Worm (Caenorhabditis elegans): ENCODE results near the gene ZK945.7.
A peak's percentile ranks its signal among the peaks of the same experiment; 100 is the strongest.

The ZK945.7 gene

DNA sequence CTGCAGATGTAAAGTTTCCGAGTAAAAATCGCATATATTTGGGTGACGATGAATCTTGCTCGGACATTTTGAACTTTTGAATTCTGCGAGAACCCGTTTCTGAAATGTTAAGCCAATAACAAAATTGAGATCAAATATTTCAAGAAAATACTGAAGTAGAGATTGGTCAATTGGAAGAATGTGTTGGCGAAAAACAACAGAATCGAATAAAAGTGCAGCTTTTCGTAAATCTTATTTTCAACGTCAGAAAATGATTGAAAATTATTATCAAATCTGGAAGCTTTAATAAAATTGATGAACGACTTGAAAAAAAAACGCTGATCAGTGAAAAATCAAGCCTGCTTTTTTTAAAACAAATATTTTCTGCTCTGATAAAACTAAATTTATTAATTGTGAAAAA, 19.1 kb upstream of the ZK945.7 start, which contains the start of gene F27E5.8:
TSS of gene F27E5.8 (minus strand) at position 101 of the 400 bp plus-strand sequence.
- TF ChIP-seq hlh-30 (tag; optimal IDR thresholded peaks at IDR 0.05; ENCODE audit: insufficient read depth) = no peak
- no peak for TF ChIP-seq dmd-9 (GFP tag; IDR thresholded peaks at IDR 0.05)
- no peak for TF ChIP-seq lsy-2 (tag; optimal IDR thresholded peaks at IDR 0.05)
- no peak for TF ChIP-seq nhr-41 (GFP tag; IDR thresholded peaks at IDR 0.05)
- TF ChIP-seq jun-1 (tag; optimal IDR thresholded peaks at IDR 0.05) = no peak
- TF ChIP-seq D1046.2 (GFP tag; IDR thresholded peaks at IDR 0.05) = no peak
- TF ChIP-seq daf-16 (GFP tag; optimal IDR thresholded peaks at IDR 0.05) = no peak
- TF ChIP-seq daf-16 (tag; optimal IDR thresholded peaks at IDR 0.05) = no peak
- TF ChIP-seq unc-39 (tag; optimal IDR thresholded peaks at IDR 0.05) = no peak
- no peak for TF ChIP-seq rbr-2 (tag; optimal IDR thresholded peaks at IDR 0.05)

ce11 chrII:10122465-10122864, 14.2 kb upstream of the ZK945.7 start, which contains the start of gene F27E5.7:
F27E5.7 (plus strand) TSS chrII:10122765.
- no peak for TF ChIP-seq daf-19 (GFP tag; conservative IDR thresholded peaks at IDR 0.05)
- TF ChIP-seq zfp-3 (GFP tag; conservative IDR thresholded peaks at IDR 0.05) = no peak
- no peak for TF ChIP-seq dmd-8 (GFP tag; IDR thresholded peaks at IDR 0.05)
- TF ChIP-seq snpc-4 (tag; optimal IDR thresholded peaks at IDR 0.05) = no peak
- TF ChIP-seq zag-1 (tag; optimal IDR thresholded peaks at IDR 0.05) = no peak

ce11 chrII:10121725-10122124, 13.4 kb upstream of the ZK945.7 start, which contains the start of gene lov-1:
lov-1 (minus strand) TSS chrII:10121825.
- TF ChIP-seq Y48G9A.11 (GFP tag; IDR thresholded peaks at IDR 0.05) = no peak
- no peak for TF ChIP-seq nhr-42 (GFP tag; IDR thresholded peaks at IDR 0.05)
- no peak for TF ChIP-seq Y75B8A.6 (GFP tag; IDR thresholded peaks at IDR 0.05)
- TF ChIP-seq rbr-2 (tag; optimal IDR thresholded peaks at IDR 0.05) = no peak
- TF ChIP-seq D1046.2 (GFP tag; IDR thresholded peaks at IDR 0.05) = no peak
- no peak for TF ChIP-seq mxl-2 (GFP tag; conservative IDR thresholded peaks at IDR 0.05)
- TF ChIP-seq lim-7 (GFP tag; IDR thresholded peaks at IDR 0.05) = no peak
- TF ChIP-seq hif-1 (tag; optimal IDR thresholded peaks at IDR 0.05) = no peak

DNA sequence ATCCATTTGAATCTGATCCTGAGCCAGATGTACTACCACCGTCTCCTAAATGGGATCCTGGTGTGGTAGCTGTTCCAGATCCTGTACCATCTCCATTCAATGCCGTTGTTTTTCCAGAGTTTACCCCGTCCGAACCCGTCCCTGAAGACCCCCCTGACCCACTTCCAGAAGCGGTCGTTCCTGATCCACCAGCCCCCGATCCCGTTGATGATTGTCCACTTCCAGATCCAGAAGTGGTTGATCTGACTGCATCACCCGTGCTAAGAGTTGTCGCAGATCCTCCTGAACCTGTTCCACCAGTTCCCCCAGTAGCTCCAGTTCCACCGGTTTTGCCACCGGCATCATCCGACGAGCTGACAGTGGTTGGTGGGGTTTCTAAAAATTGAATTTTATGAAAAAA, 8.4 kb upstream of the ZK945.7 start:
- peak; percentile 54 for TF ChIP-seq aha-1 (tag)
- TF ChIP-seq jun-1 (tag; optimal IDR thresholded peaks at IDR 0.05) = no peak
- TF ChIP-seq set-16 (GFP tag; IDR thresholded peaks at IDR 0.05) = peak; percentile 66
- TF ChIP-seq arid-1 (GFP tag; conservative IDR thresholded peaks at IDR 0.05) = no peak
- no peak for TF ChIP-seq nhr-42 (GFP tag; IDR thresholded peaks at IDR 0.05)

DNA sequence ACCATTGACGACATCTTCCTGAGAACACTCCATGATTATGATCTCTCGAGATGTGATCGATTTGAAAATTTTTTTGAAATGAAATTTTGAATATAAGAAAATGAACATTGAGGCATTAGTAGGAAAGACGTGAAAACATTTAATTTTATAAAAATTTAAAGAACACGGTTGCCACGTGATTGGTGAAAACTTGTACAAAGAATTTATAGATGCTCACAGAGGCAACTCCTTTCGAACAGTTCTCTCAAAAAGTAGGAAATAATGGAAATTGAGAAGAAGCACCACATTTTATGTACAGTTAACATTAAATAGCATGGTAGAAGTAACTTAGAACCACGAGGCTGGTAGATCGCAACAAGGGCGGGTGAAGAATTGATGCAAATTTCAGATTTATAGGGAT, 1.4 kb downstream of the ZK945.7 start, which contains the start of gene ZK945.6:
TSS of gene ZK945.6 (minus strand) at position 101 of the 400 bp plus-strand sequence.
- no peak for TF ChIP-seq vab-7 (GFP tag; IDR thresholded peaks at IDR 0.05)
- no peak for TF ChIP-seq nhr-28 (tag; optimal IDR thresholded peaks at IDR 0.05)
- TF ChIP-seq daf-8 (GFP tag; IDR thresholded peaks at IDR 0.05) = no peak
- TF ChIP-seq dmd-9 (GFP tag; IDR thresholded peaks at IDR 0.05) = no peak
- no peak for TF ChIP-seq nhr-41 (GFP tag; IDR thresholded peaks at IDR 0.05)
- no peak for TF ChIP-seq mdt-29 (GFP tag; IDR thresholded peaks at IDR 0.05)
- no peak for TF ChIP-seq zip-2 (tag; optimal IDR thresholded peaks at IDR 0.05)
- no peak for TF ChIP-seq hmg-1.1 (GFP tag; IDR thresholded peaks at IDR 0.05)
- no peak for TF ChIP-seq fos-1 (tag; optimal IDR thresholded peaks at IDR 0.05)
- TF ChIP-seq duxl-1 (tag; optimal IDR thresholded peaks at IDR 0.05; ENCODE audit: poor library complexity) = no peak

DNA sequence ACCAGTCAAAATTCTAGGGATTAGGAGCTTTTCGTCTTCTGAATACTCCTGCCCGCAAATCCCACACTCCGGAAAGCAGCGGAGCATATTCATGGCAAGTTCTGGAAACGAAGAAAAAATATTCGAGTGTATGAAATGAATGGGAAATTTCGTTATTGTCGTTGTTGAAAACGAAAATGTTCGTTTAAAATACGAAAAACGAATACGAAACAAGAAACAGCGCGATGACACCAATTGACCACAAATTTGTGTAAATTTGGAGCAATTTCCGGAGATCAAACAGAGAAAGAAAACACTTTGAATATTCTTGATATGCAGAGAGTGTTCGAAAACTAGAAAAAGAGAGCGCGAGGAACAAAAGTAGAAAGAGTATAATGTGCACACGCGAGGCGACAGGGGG, 2.7 kb downstream of the ZK945.7 start, which contains the start of gene ZK945.4:
TSS of gene ZK945.4 (minus strand) at position 101 of the 400 bp plus-strand sequence.
- no peak for TF ChIP-seq ceh-20 (GFP tag; IDR thresholded peaks at IDR 0.05)
- TF ChIP-seq aha-1 (tag) = no peak
- TF ChIP-seq ZK337.2 (GFP tag; IDR thresholded peaks at IDR 0.05) = no peak
- TF ChIP-seq cey-2 (tag; optimal IDR thresholded peaks at IDR 0.05; ENCODE audit: borderline replicate concordance, insufficient read depth) = no peak
- TF ChIP-seq arid-1 (GFP tag; conservative IDR thresholded peaks at IDR 0.05) = no peak
